Worm (Caenorhabditis elegans) whole organism, L4 larva: Measurements from ENCODE around the gene C29E4.13.

Source experiments
- F44E2.7 ChIP-seq: fragments of 200-800 bp; sonication (Bioruptor generic); IDR thresholded peaks from 2 replicates; pipeline ENCODE4 v2.1.2; 2022; ENCODE audit warnings: missing genetic modification characterization, missing compliant biosample characterization
- R02D3.7 ChIP-seq: fragments of 150-350 bp; sonication (generic microtip); optimal IDR thresholded peaks from 3 replicates; lab custom pipeline; 2014; ENCODE audit warnings: missing biosample characterization, missing genetic modification characterization
- Y48G9A.11 ChIP-seq: fragments of 200-800 bp; sonication (Bioruptor generic); IDR thresholded peaks from 2 replicates; pipeline ENCODE4 v1.3.6; 2022; ENCODE audit warnings: missing genetic modification reagents, missing genetic modification characterization, missing compliant biosample characterization
- Y75B8A.6 ChIP-seq: fragments of 200-800 bp; sonication (Bioruptor generic); IDR thresholded peaks from 2 replicates; pipeline ENCODE4 v1.3.6; 2022; ENCODE audit warnings: missing genetic modification reagents, missing genetic modification characterization, missing compliant biosample characterization
- ZK337.2 ChIP-seq: fragments of 200-800 bp; sonication (Bioruptor generic); IDR thresholded peaks from 2 replicates; pipeline ENCODE4 v1.3.6; 2022; ENCODE audit warnings: missing genetic modification reagents, missing genetic modification characterization, missing compliant biosample characterization
- aly-2 ChIP-seq: sonication (generic microtip); optimal IDR thresholded peaks from 2 replicates; lab custom pipeline; 2018; ENCODE audit warnings: missing biosample characterization, missing genetic modification characterization
- ama-1 ChIP-seq: fragments of 150-350 bp; optimal IDR thresholded peaks from 2 replicates; lab custom pipeline; 2014; ENCODE audit warnings: inconsistent platforms, mixed read lengths
- arid-1 ChIP-seq: fragments of 200-800 bp; sonication (Bioruptor generic); conservative IDR thresholded peaks from 2 replicates; pipeline ENCODE4 v1.3.6; 2022; ENCODE audit warnings: missing genetic modification reagents, missing genetic modification characterization, missing compliant biosample characterization
- attf-4 ChIP-seq: sonication (generic microtip); optimal IDR thresholded peaks from 3 replicates; lab custom pipeline; 2017; ENCODE audit warnings: missing biosample characterization, missing genetic modification characterization
- ceh-28 ChIP-seq: fragments of 150-350 bp; optimal IDR thresholded peaks from 2 replicates; lab custom pipeline; 2014; ENCODE audit warnings: missing biosample characterization, missing genetic modification reagents, missing genetic modification characterization
- ces-1 ChIP-seq: fragments of 150-350 bp; sonication (generic microtip); optimal IDR thresholded peaks from 4 replicates; lab custom pipeline; 2014; ENCODE audit warnings: missing biosample characterization, missing genetic modification reagents, missing genetic modification characterization
- daf-16 ChIP-seq, 3 experiments: sonication (generic microtip); optimal IDR thresholded peaks; 2 replicates each; lab custom pipeline; 2016 to 2017; ENCODE audit warnings: missing genetic modification characterization in 3 of 3, missing genetic modification reagents in 3 of 3, mild to moderate bottlenecking in 2 of 3, missing compliant biosample characterization in 2 of 3, missing biosample characterization in 1 of 3, moderate library complexity in 1 of 3
- daf-19 ChIP-seq: fragments of 200-800 bp; sonication (Bioruptor generic); conservative IDR thresholded peaks from 2 replicates; pipeline ENCODE4 v1.3.6; 2022; ENCODE audit warnings: missing genetic modification characterization, missing compliant biosample characterization
- dmd-9 ChIP-seq: fragments of 200-800 bp; sonication (Bioruptor generic); IDR thresholded peaks from 2 replicates; pipeline ENCODE4 v1.3.6; 2022; ENCODE audit warnings: missing genetic modification reagents, missing genetic modification characterization, missing compliant biosample characterization
- dpl-1 ChIP-seq: fragments of 150-350 bp; optimal IDR thresholded peaks from 2 replicates; lab custom pipeline; 2014; ENCODE audit warnings: missing biosample characterization, missing genetic modification reagents, missing genetic modification characterization
- duxl-1 ChIP-seq: sonication (generic microtip); optimal IDR thresholded peaks from 2 replicates; lab custom pipeline; 2016; ENCODE audit warnings: mild to moderate bottlenecking, missing genetic modification characterization, moderate library complexity, missing compliant biosample characterization; ENCODE audit not compliant: poor library complexity
- dve-1 ChIP-seq: sonication (generic microtip); optimal IDR thresholded peaks from 2 replicates; lab custom pipeline; 2017; ENCODE audit warnings: antibody characterized with exemption, mild to moderate bottlenecking, missing genetic modification characterization, missing compliant biosample characterization; ENCODE audit not compliant: insufficient read depth
- egl-27 ChIP-seq: sonication (generic microtip); optimal IDR thresholded peaks from 3 replicates; lab custom pipeline; 2017; ENCODE audit warnings: missing biosample characterization, missing genetic modification reagents, missing genetic modification characterization
- hlh-11 ChIP-seq: fragments of 200-800 bp; sonication (Bioruptor generic); optimal IDR thresholded peaks from 2 replicates; lab custom pipeline; 2018; ENCODE audit warnings: mild to moderate bottlenecking, missing genetic modification characterization, missing compliant biosample characterization
- hmg-1.1 ChIP-seq: fragments of 200-800 bp; sonication (Bioruptor generic); IDR thresholded peaks from 2 replicates; pipeline ENCODE4 v1.3.6; 2022; ENCODE audit warnings: missing genetic modification reagents, missing genetic modification characterization, missing compliant biosample characterization
- lin-15B ChIP-seq: fragments of 150-350 bp; sonication (generic microtip); optimal IDR thresholded peaks from 3 replicates; lab custom pipeline; 2014; ENCODE audit warnings: missing biosample characterization, missing genetic modification characterization
- lin-39 ChIP-seq: fragments of 150-350 bp; optimal IDR thresholded peaks from 2 replicates; lab custom pipeline; 2014; ENCODE audit warnings: missing biosample characterization, missing genetic modification reagents, missing genetic modification characterization
- madf-9 ChIP-seq: fragments of 200-800 bp; sonication (Bioruptor generic); conservative IDR thresholded peaks from 2 replicates; pipeline ENCODE4 v1.3.6; 2022; ENCODE audit warnings: missing genetic modification reagents, missing genetic modification characterization, missing compliant biosample characterization
- mep-1 ChIP-seq: fragments of 150-350 bp; sonication (generic microtip); optimal IDR thresholded peaks from 3 replicates; lab custom pipeline; 2014; ENCODE audit warnings: missing biosample characterization, missing genetic modification characterization
- nhr-111 ChIP-seq: fragments of 200-800 bp; sonication (Bioruptor generic); optimal IDR thresholded peaks from 2 replicates; lab custom pipeline; 2018; ENCODE audit warnings: mild to moderate bottlenecking, missing genetic modification characterization, missing compliant biosample characterization
- nhr-28 ChIP-seq: fragments of 150-350 bp; optimal IDR thresholded peaks from 2 replicates; lab custom pipeline; 2014; ENCODE audit warnings: missing biosample characterization, missing genetic modification characterization
- nhr-48 ChIP-seq: sonication (generic microtip); optimal IDR thresholded peaks from 2 replicates; lab custom pipeline; 2016; ENCODE audit warnings: mild to moderate bottlenecking, missing genetic modification characterization, missing compliant biosample characterization
- nhr-6 ChIP-seq: fragments of 150-350 bp; optimal IDR thresholded peaks from 2 replicates; lab custom pipeline; 2014; ENCODE audit warnings: missing biosample characterization, missing genetic modification characterization
- pha-4 ChIP-seq, 2 experiments: fragments of 150-350 bp in 1 of 2; fragments of 200-800 bp in 1 of 2; sonication (Bioruptor generic) in 1 of 2; IDR thresholded peaks in 1 of 2; optimal IDR thresholded peaks in 1 of 2; 2 replicates each; pipeline versions ENCODE4 v1.3.6 to Lab custom; 2014 to 2022; ENCODE audit warnings: missing genetic modification characterization in 2 of 2, missing genetic modification reagents in 2 of 2, missing biosample characterization in 1 of 2, missing compliant biosample characterization in 1 of 2
- pqm-1 ChIP-seq: sonication (generic microtip); optimal IDR thresholded peaks from 2 replicates; lab custom pipeline; 2017; ENCODE audit warnings: missing biosample characterization, missing genetic modification characterization
- sdz-12 ChIP-seq: fragments of 200-800 bp; sonication (Bioruptor generic); optimal IDR thresholded peaks from 2 replicates; lab custom pipeline; 2018; ENCODE audit warnings: mild to moderate bottlenecking, missing genetic modification characterization, missing compliant biosample characterization
- snpc-1.2 ChIP-seq: fragments of 200-800 bp; sonication (Bioruptor generic); IDR thresholded peaks from 2 replicates; pipeline ENCODE4 v1.3.6; 2022; ENCODE audit warnings: missing genetic modification reagents, missing genetic modification characterization, missing compliant biosample characterization
- snpc-4 ChIP-seq: fragments of 150-350 bp; optimal IDR thresholded peaks from 2 replicates; lab custom pipeline; 2014; ENCODE audit warnings: missing biosample characterization, missing genetic modification characterization
- spr-3 ChIP-seq: fragments of 200-800 bp; sonication (Bioruptor generic); optimal IDR thresholded peaks from 2 replicates; lab custom pipeline; 2018; ENCODE audit warnings: mild to moderate bottlenecking, missing genetic modification characterization, missing compliant biosample characterization
- unc-130 ChIP-seq: sonication (generic microtip); optimal IDR thresholded peaks from 2 replicates; lab custom pipeline; 2016; ENCODE audit warnings: missing genetic modification reagents, missing genetic modification characterization, missing compliant biosample characterization
- zag-1 ChIP-seq: fragments of 150-350 bp; optimal IDR thresholded peaks from 2 replicates; lab custom pipeline; 2014; ENCODE audit warnings: missing biosample characterization, missing genetic modification characterization
- zfp-3 ChIP-seq: fragments of 200-800 bp; sonication (Bioruptor generic); conservative IDR thresholded peaks from 2 replicates; pipeline ENCODE4 v1.3.6; 2022; ENCODE audit warnings: missing genetic modification reagents, missing genetic modification characterization, missing compliant biosample characterization
- zip-11 ChIP-seq: fragments of 200-800 bp; sonication (Bioruptor generic); IDR thresholded peaks from 2 replicates; pipeline ENCODE4 v1.3.6; 2022; ENCODE audit warnings: missing genetic modification characterization, missing compliant biosample characterization
- ztf-11 ChIP-seq: fragments of 150-350 bp; optimal IDR thresholded peaks from 2 replicates; lab custom pipeline; 2014; ENCODE audit warnings: missing biosample characterization, missing genetic modification characterization
- ztf-7 ChIP-seq: fragments of 150-350 bp; optimal IDR thresholded peaks from 2 replicates; lab custom pipeline; 2014; ENCODE audit warnings: missing biosample characterization, missing genetic modification characterization

The C29E4.13 gene

ce11 chrIII:7947677-7948076 lies 19.2 kb upstream of the C29E4.13 start:
- no peak for TF ChIP-seq daf-16 (GFP tag; optimal IDR thresholded peaks at IDR 0.05; lab: Kevin White, UChicago)
- TF ChIP-seq daf-16 (tag; optimal IDR thresholded peaks at IDR 0.05; lab: Kevin White, UChicago): no peak
- TF ChIP-seq pha-4 (GFP tag; IDR thresholded peaks at IDR 0.05; lab: Robert Waterston, UW): no peak
- TF ChIP-seq pha-4 (tag; optimal IDR thresholded peaks at IDR 0.05; lab: Kevin White, UChicago): no peak
- no peak for TF ChIP-seq nhr-111 (GFP tag; lab: Kevin White, UChicago)
- no peak for TF ChIP-seq ama-1 (lab: Kevin White, UChicago)
- TF ChIP-seq nhr-6 (tag; lab: Kevin White, UChicago): no peak
- no peak for TF ChIP-seq unc-130 (GFP tag; lab: Kevin White, UChicago)
- TF ChIP-seq zip-11 (GFP tag; lab: Robert Waterston, UW): no peak
- no peak for TF ChIP-seq sdz-12 (GFP tag; lab: Kevin White, UChicago)
- TF ChIP-seq R02D3.7 (tag; lab: Kevin White, UChicago): no peak
- TF ChIP-seq snpc-4 (tag; lab: Kevin White, UChicago): no peak
- no peak for TF ChIP-seq spr-3 (GFP tag; lab: Kevin White, UChicago)
- TF ChIP-seq ces-1 (GFP tag; lab: Kevin White, UChicago): no peak
- TF ChIP-seq attf-4: no peak
- TF ChIP-seq madf-9 (GFP tag; lab: Robert Waterston, UW): no peak
- TF ChIP-seq hmg-1.1 (GFP tag; lab: Robert Waterston, UW): no peak

DNA sequence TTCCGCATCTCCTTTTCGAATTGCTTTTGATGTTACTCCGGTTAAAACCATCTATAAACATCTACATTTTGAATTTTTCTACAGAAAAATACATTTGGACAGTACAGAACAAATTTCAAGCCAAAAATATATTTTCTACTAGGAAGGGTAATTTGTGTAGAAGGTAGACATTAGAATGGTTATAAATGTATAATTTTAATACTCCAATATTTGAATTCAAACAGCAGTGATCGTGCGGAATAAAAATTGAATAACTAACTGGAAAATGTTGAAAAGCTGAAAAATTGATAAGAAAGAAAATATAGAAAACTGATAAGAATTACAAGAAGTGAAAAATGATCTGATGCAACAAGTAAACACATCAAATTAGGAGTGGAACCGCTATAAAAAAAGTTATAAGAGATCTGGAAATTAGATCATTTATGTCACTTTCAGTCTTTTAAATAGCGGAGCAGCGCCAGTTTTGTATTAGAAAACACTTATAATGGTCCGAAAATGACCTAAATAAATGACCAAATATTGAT lies 18.5 kb upstream of the C29E4.13 start, which contains the start of gene gsto-1:
gsto-1 (minus strand) TSS at position 51 of the 524 bp plus-strand sequence.
- TF ChIP-seq ZK337.2 (GFP tag; lab: Robert Waterston, UW) (no peak), dve-1 (tag; lab: Kevin White, UChicago) (peak; percentile 47), lin-39 (tag; lab: Kevin White, UChicago) (no peak), ztf-11 (no peak), nhr-28 (tag; lab: Kevin White, UChicago) (no peak), Y48G9A.11 (GFP tag; lab: Robert Waterston, UW) (no peak), daf-16 (GFP tag; optimal IDR thresholded peaks at IDR 0.05; lab: Kevin White, UChicago) (no peak), daf-16 (tag; optimal IDR thresholded peaks at IDR 0.05; lab: Kevin White, UChicago) (peak; percentile 81), mep-1 (tag; lab: Kevin White, UChicago) (peak; percentile 40), zfp-3 (GFP tag; lab: Robert Waterston, UW) (no peak), nhr-48 (tag; lab: Kevin White, UChicago) (no peak), pqm-1 (tag; lab: Kevin White, UChicago) (peak; percentile 21), snpc-1.2 (GFP tag; lab: Robert Waterston, UW) (no peak), zag-1 (tag; lab: Kevin White, UChicago) (no peak), nhr-111 (GFP tag; lab: Kevin White, UChicago) (no peak), ztf-7 (tag; lab: Kevin White, UChicago) (peak; percentile 89)

DNA sequence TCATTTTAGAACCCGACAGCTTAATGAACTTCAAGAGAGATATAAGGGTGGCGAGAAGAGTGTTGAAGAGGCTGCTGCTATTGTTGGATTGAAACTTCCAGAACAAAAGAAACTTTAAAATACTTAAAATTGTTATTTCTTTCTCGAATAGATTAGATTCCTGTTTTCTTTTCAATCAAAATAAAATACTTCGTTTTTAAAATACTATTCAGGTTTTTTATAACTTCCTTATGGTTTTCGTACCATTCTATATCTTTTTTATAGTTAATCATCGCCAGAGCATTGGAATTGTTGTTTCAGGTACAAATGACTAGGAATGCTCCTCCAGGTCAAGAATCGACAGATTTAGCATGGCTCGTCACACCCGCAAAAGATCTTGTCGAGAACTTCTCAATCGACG lies 12.9 kb upstream of the C29E4.13 start, which contains the start of gene kle-2:
kle-2 (plus strand) TSS at position 301 of the 400 bp plus-strand sequence.
- TF ChIP-seq F44E2.7 (GFP tag; lab: Robert Waterston, UW) (no peak), Y75B8A.6 (no peak), lin-15B (no peak), duxl-1 (tag; lab: Kevin White, UChicago) (no peak), egl-27 (no peak), daf-19 (GFP tag; lab: Robert Waterston, UW) (no peak), arid-1 (GFP tag; lab: Robert Waterston, UW) (no peak), ceh-28 (no peak), dpl-1 (GFP tag; lab: Kevin White, UChicago) (no peak), dmd-9 (GFP tag; lab: Robert Waterston, UW) (no peak), unc-130 (GFP tag; lab: Kevin White, UChicago) (no peak), aly-2 (tag; lab: Kevin White, UChicago) (no peak), ZK337.2 (GFP tag; lab: Robert Waterston, UW) (no peak), ztf-7 (tag; lab: Kevin White, UChicago) (no peak), hlh-11 (tag; lab: Kevin White, UChicago) (no peak)
